Worm (Caenorhabditis elegans): Measurements from ENCODE around the gene pstk-1.

DNA sequence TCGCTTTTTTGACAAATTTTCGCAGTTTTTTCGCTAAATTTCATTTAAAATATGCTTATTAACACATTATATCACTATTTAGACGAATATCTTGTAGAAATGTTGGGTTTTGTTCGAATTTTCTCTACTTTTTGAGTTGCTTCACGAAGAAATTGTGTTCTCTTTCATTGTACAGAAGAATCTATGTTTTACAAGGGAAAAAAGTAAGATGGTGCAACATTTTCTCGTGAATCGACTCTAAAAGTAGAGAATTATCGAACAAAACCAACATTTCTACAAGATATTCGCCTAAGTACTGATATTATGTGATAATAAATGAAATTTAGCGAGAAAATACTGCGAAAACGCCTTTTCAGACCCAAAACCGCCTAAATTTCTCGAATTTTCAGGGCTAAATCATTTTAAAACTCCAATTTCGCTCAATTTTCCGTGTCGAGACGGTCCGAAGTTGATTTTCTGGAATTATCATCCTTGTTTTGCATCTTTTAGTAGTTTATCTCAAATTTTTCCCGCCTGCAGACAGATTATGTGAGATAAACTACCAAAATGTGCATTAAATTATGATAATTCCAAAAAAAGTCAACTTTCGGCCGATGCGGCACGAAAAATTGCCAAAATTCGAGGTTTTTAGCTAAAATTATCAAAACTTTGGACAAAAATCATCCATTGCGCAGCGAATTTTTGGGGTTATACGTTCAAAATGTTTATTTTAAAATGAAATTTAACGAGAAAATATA is 38.7 kb upstream of the pstk-1 start:
- TF ChIP-seq lin-35 (GFP tag; optimal IDR thresholded peaks at IDR 0.05) (no peak), pbrm-1 (GFP tag; IDR thresholded peaks at IDR 0.05) (no peak)
